Fruit fly (Drosophila melanogaster) whole organism, pupa: ENCODE measurements around the gene CG42272.

Experiments
- CG12605 ChIP-seq: fragments of 200-800 bp; sonication (Bioruptor generic); IDR thresholded peaks from 2 replicates; pipeline ENCODE4 v1.3.6; 2022; ENCODE audit warnings: missing biosample characterization, missing genetic modification characterization
- CG15710 ChIP-seq: fragments of 200-800 bp; sonication (Bioruptor generic); optimal IDR thresholded peaks from 2 replicates; lab custom pipeline; 2018; ENCODE audit warnings: missing biosample characterization, mild to moderate bottlenecking, missing genetic modification characterization, moderate library complexity
- CG17806 ChIP-seq: fragments of 200-800 bp; sonication (Bioruptor generic); optimal IDR thresholded peaks from 2 replicates; lab custom pipeline; 2018; ENCODE audit warnings: missing biosample characterization, mild to moderate bottlenecking, missing genetic modification characterization, moderate library complexity
- CG8301 ChIP-seq: fragments of 200-800 bp; sonication (Bioruptor generic); optimal IDR thresholded peaks from 2 replicates; lab custom pipeline; 2018; ENCODE audit warnings: missing biosample characterization, mild to moderate bottlenecking, missing genetic modification characterization
- Ets98B ChIP-seq: fragments of 200-800 bp; sonication (Bioruptor generic); IDR thresholded peaks from 2 replicates; pipeline ENCODE4 v1.3.6; 2022; ENCODE audit warnings: missing biosample characterization, missing genetic modification characterization
- fd96Ca ChIP-seq: fragments of 200-800 bp; sonication (Bioruptor generic); IDR thresholded peaks from 3 replicates; pipeline ENCODE4 v1.3.6; 2022; ENCODE audit warnings: missing biosample characterization, missing genetic modification characterization

- TF ChIP-seq CG12605, result peak; percentile 67
- peak; percentile 18 for TF ChIP-seq CG17806 (tag; lab: Kevin White, UChicago)
- no peak for TF ChIP-seq CG15710
- TF ChIP-seq CG8301 (tag; lab: Kevin White, UChicago), result no peak
- peak; percentile 32; the same call in 1 of the 2 replicates for TF ChIP-seq Ets98B (GFP tag; lab: Robert Waterston, UW)
- TF ChIP-seq fd96Ca (GFP tag; lab: Robert Waterston, UW), result no peak
Observed at dm6 chr3L:5789663-5790062, 13.2 kb upstream of the CG42272 start.
